Fruit fly (Drosophila melanogaster) whole organism, embryonic: ENCODE data around the gene Pfdn2.

Experiments used
- Abd-B ChIP-seq: fragments of 200-800 bp; sonication (Bioruptor generic); optimal IDR thresholded peaks from 2 replicates; lab custom pipeline; 2018; ENCODE audit warnings: missing biosample characterization, mild to moderate bottlenecking, missing genetic modification characterization, moderate library complexity
- Atf6 ChIP-seq: fragments of 200-800 bp; sonication (Bioruptor generic); IDR thresholded peaks from 2 replicates; pipeline ENCODE4 v1.3.6; 2022; ENCODE audit warnings: missing biosample characterization, missing genetic modification characterization
- B-H2 ChIP-seq: fragments of 200-800 bp; sonication (Bioruptor generic); optimal IDR thresholded peaks from 2 replicates; lab custom pipeline; 2018; ENCODE audit warnings: missing biosample characterization, mild to moderate bottlenecking, missing genetic modification characterization
- Bteb2 ChIP-seq: fragments of 200-800 bp; sonication (Bioruptor generic); optimal IDR thresholded peaks from 2 replicates; lab custom pipeline; 2016; ENCODE audit warnings: missing biosample characterization, missing genetic modification characterization
- CG11504 ChIP-seq: fragments of 200-800 bp; sonication (Bioruptor generic); optimal IDR thresholded peaks from 3 replicates; lab custom pipeline; 2019; ENCODE audit warnings: missing biosample characterization, mild to moderate bottlenecking, missing genetic modification characterization, moderate library complexity
- CG11696 ChIP-seq: fragments of 200-800 bp; sonication (Bioruptor generic); IDR thresholded peaks from 2 replicates; pipeline ENCODE4 v1.3.6; 2022; ENCODE audit warnings: missing biosample characterization, missing genetic modification characterization
- CG12071 ChIP-seq: fragments of 200-800 bp; sonication (Bioruptor generic); optimal IDR thresholded peaks from 3 replicates; lab custom pipeline; 2018; ENCODE audit warnings: missing biosample characterization, mild to moderate bottlenecking, missing genetic modification characterization
- CG12744 ChIP-seq: fragments of 200-800 bp; sonication (Bioruptor generic); optimal IDR thresholded peaks from 2 replicates; lab custom pipeline; 2016; ENCODE audit warnings: missing biosample characterization, missing genetic modification characterization
- CG15696 ChIP-seq: fragments of 200-800 bp; sonication (Bioruptor generic); optimal IDR thresholded peaks from 2 replicates; lab custom pipeline; 2019; ENCODE audit warnings: missing biosample characterization, mild to moderate bottlenecking, missing genetic modification characterization, moderate library complexity
- CG1602 ChIP-seq: fragments of 200-800 bp; sonication (Bioruptor generic); optimal IDR thresholded peaks from 3 replicates; lab custom pipeline; 2016; ENCODE audit warnings: missing biosample characterization, missing genetic modification characterization
- CG1647 ChIP-seq: fragments of 200-800 bp; sonication (Bioruptor generic); optimal IDR thresholded peaks from 3 replicates; lab custom pipeline; 2016; ENCODE audit warnings: missing biosample characterization, missing genetic modification characterization
- CG30431 ChIP-seq: fragments of 200-800 bp; sonication (Bioruptor generic); optimal IDR thresholded peaks from 2 replicates; lab custom pipeline; 2017; ENCODE audit warnings: missing biosample characterization, missing genetic modification characterization
- CG32532 ChIP-seq: fragments of 200-800 bp; sonication (Bioruptor generic); IDR thresholded peaks from 2 replicates; pipeline ENCODE4 v1.3.6; 2022; ENCODE audit warnings: missing biosample characterization, missing genetic modification characterization
- CG3407 ChIP-seq: fragments of 200-800 bp; sonication (Bioruptor generic); optimal IDR thresholded peaks from 2 replicates; lab custom pipeline; 2018; ENCODE audit warnings: missing biosample characterization, mild to moderate bottlenecking, missing genetic modification characterization
- CG3726 ChIP-seq: fragments of 200-800 bp; sonication (Bioruptor generic); IDR thresholded peaks from 3 replicates; pipeline ENCODE4, ENCODE4 v1.3.6; 2022; ENCODE audit warnings: missing biosample characterization, missing genetic modification characterization
- CG3838 ChIP-seq: fragments of 200-800 bp; sonication (Bioruptor generic); optimal IDR thresholded peaks from 3 replicates; lab custom pipeline; 2016; ENCODE audit warnings: missing biosample characterization, missing genetic modification characterization
- CG4404 ChIP-seq: fragments of 200-800 bp; sonication (Bioruptor generic); IDR thresholded peaks from 2 replicates; pipeline ENCODE4 v1.3.6; 2022; ENCODE audit warnings: missing biosample characterization, missing genetic modification characterization
- CG4820 ChIP-seq: fragments of 200-800 bp; sonication (Bioruptor generic); optimal IDR thresholded peaks from 3 replicates; lab custom pipeline; 2016; ENCODE audit warnings: missing biosample characterization, missing genetic modification characterization
- CG6689 ChIP-seq: fragments of 200-800 bp; sonication (Bioruptor generic); IDR thresholded peaks from 2 replicates; pipeline ENCODE4 v1.3.6; 2022; ENCODE audit warnings: missing biosample characterization, missing genetic modification characterization
- CG7556 ChIP-seq: fragments of 200-800 bp; sonication (Bioruptor generic); optimal IDR thresholded peaks from 2 replicates; lab custom pipeline; 2017; ENCODE audit warnings: missing biosample characterization, mild to moderate bottlenecking, missing genetic modification characterization
- CG7745 ChIP-seq: fragments of 200-800 bp; sonication (Bioruptor generic); optimal IDR thresholded peaks from 2 replicates; lab custom pipeline; 2018; ENCODE audit warnings: missing biosample characterization, mild to moderate bottlenecking, missing genetic modification characterization, moderate library complexity
- CG7963 ChIP-seq: fragments of 200-800 bp; sonication (Bioruptor generic); IDR thresholded peaks from 3 replicates; pipeline ENCODE4 v1.3.6; 2022; ENCODE audit warnings: missing biosample characterization, missing genetic modification characterization; ENCODE audit not compliant: partially characterized antibody
- CG8089 ChIP-seq: fragments of 200-800 bp; sonication (Bioruptor generic); optimal IDR thresholded peaks from 3 replicates; lab custom pipeline; 2016; ENCODE audit warnings: missing biosample characterization, missing genetic modification characterization
- CG8359 ChIP-seq: fragments of 200-800 bp; sonication (Bioruptor generic); optimal IDR thresholded peaks from 2 replicates; lab custom pipeline; 2017; ENCODE audit warnings: missing biosample characterization, mild to moderate bottlenecking, missing genetic modification characterization, borderline replicate concordance
- CG8388 ChIP-seq: fragments of 200-800 bp; sonication (Bioruptor generic); optimal IDR thresholded peaks from 2 replicates; lab custom pipeline; 2019; ENCODE audit warnings: missing biosample characterization, mild to moderate bottlenecking, missing genetic modification characterization, moderate library complexity
- Camta ChIP-seq: fragments of 200-800 bp; sonication (Bioruptor generic); optimal IDR thresholded peaks from 2 replicates; lab custom pipeline; 2016; ENCODE audit warnings: missing biosample characterization, missing genetic modification characterization
- Dip2 ChIP-seq: fragments of 200-800 bp; sonication (Bioruptor generic); IDR thresholded peaks from 2 replicates; pipeline ENCODE4 v1.3.6; 2022; ENCODE audit warnings: missing biosample characterization, missing genetic modification characterization
- Fer3 ChIP-seq: fragments of 200-800 bp; sonication (Bioruptor generic); optimal IDR thresholded peaks from 2 replicates; lab custom pipeline; 2018; ENCODE audit warnings: missing biosample characterization, mild to moderate bottlenecking, missing genetic modification characterization, moderate library complexity
- Jarid2 ChIP-seq: fragments of 200-800 bp; sonication (Bioruptor generic); optimal IDR thresholded peaks from 3 replicates; lab custom pipeline; 2017; ENCODE audit warnings: mild to moderate bottlenecking, missing biosample characterization, missing genetic modification reagents, missing genetic modification characterization
- Lpt ChIP-seq: fragments of >200 bp; optimal IDR thresholded peaks from 2 replicates; lab custom pipeline; 2018; ENCODE audit warnings: missing biosample characterization, missing genetic modification characterization
- MBD-R2 ChIP-seq: fragments of 200-800 bp; sonication (Bioruptor generic); IDR thresholded peaks from 2 replicates; pipeline ENCODE4 v1.3.6; 2022; ENCODE audit warnings: missing biosample characterization, missing genetic modification characterization
- MTF-1 ChIP-seq: fragments of 200-800 bp; sonication (Bioruptor generic); optimal IDR thresholded peaks from 2 replicates; lab custom pipeline; 2018; ENCODE audit warnings: missing biosample characterization, mild to moderate bottlenecking, missing genetic modification characterization, borderline replicate concordance
- Mad ChIP-seq: fragments of 200-800 bp; sonication (Bioruptor generic); optimal IDR thresholded peaks from 2 replicates; lab custom pipeline; 2016; ENCODE audit warnings: missing biosample characterization, missing genetic modification characterization
- Max ChIP-seq: fragments of 200-800 bp; sonication (Bioruptor generic); optimal IDR thresholded peaks from 2 replicates; lab custom pipeline; 2016; ENCODE audit warnings: missing biosample characterization, mild to moderate bottlenecking, missing genetic modification characterization
- Oli ChIP-seq: fragments of 200-800 bp; sonication (Bioruptor generic); optimal IDR thresholded peaks from 2 replicates; lab custom pipeline; 2018; ENCODE audit warnings: missing biosample characterization, mild to moderate bottlenecking, missing genetic modification characterization, moderate library complexity
- Poxn ChIP-seq: fragments of 200-800 bp; sonication (Bioruptor generic); IDR thresholded peaks from 2 replicates; pipeline ENCODE4 v1.3.6; 2022; ENCODE audit warnings: missing biosample characterization, missing genetic modification characterization
- Scr ChIP-seq: fragments of 200-800 bp; sonication (Bioruptor generic); IDR thresholded peaks from 2 replicates; pipeline ENCODE4 v1.3.6; 2022; ENCODE audit warnings: missing biosample characterization, missing genetic modification characterization; ENCODE audit not compliant: partially characterized antibody
- ase ChIP-seq: fragments of 200-800 bp; sonication (Bioruptor generic); IDR thresholded peaks from 3 replicates; pipeline ENCODE4 v1.3.6; 2022; ENCODE audit warnings: missing biosample characterization, missing genetic modification characterization
- az2 ChIP-seq: fragments of 200-800 bp; sonication (Bioruptor generic); optimal IDR thresholded peaks from 3 replicates; lab custom pipeline; 2016; ENCODE audit warnings: missing biosample characterization, missing genetic modification characterization
- bcd ChIP-seq: fragments of 200-800 bp; sonication (Bioruptor generic); optimal IDR thresholded peaks from 2 replicates; lab custom pipeline; 2017; ENCODE audit warnings: missing biosample characterization, mild to moderate bottlenecking, missing genetic modification characterization
- dan ChIP-seq: fragments of 200-800 bp; sonication (Bioruptor generic); IDR thresholded peaks from 2 replicates; pipeline ENCODE4 v1.3.6; 2022; ENCODE audit warnings: missing biosample characterization, missing genetic modification characterization
- dmrt99B ChIP-seq: fragments of 200-800 bp; sonication (Bioruptor generic); optimal IDR thresholded peaks from 2 replicates; lab custom pipeline; 2018; ENCODE audit warnings: missing biosample characterization, mild to moderate bottlenecking, missing genetic modification characterization, moderate library complexity
- her ChIP-seq: fragments of 200-800 bp; sonication (Bioruptor generic); optimal IDR thresholded peaks from 2 replicates; lab custom pipeline; 2016; ENCODE audit warnings: missing biosample characterization, missing genetic modification characterization
- hth ChIP-seq: fragments of >200 bp; optimal IDR thresholded peaks from 2 replicates; lab custom pipeline; 2017; ENCODE audit warnings: inconsistent platforms
- jigr1 ChIP-seq: fragments of 200-800 bp; sonication (Bioruptor generic); IDR thresholded peaks from 3 replicates; pipeline ENCODE4 v1.3.6; 2022; ENCODE audit warnings: missing biosample characterization, missing genetic modification characterization
- luna ChIP-seq: fragments of 200-800 bp; sonication (Bioruptor generic); optimal IDR thresholded peaks from 2 replicates; lab custom pipeline; 2016; ENCODE audit warnings: missing biosample characterization, missing genetic modification characterization
- oc ChIP-seq: fragments of 200-800 bp; sonication (Bioruptor generic); optimal IDR thresholded peaks from 2 replicates; lab custom pipeline; 2018; ENCODE audit warnings: missing biosample characterization, mild to moderate bottlenecking, missing genetic modification characterization, moderate library complexity
- pzg ChIP-seq: fragments of 200-800 bp; sonication (Bioruptor generic); optimal IDR thresholded peaks from 3 replicates; lab custom pipeline; 2018; ENCODE audit warnings: missing biosample characterization, mild to moderate bottlenecking, missing genetic modification characterization, moderate library complexity
- stwl ChIP-seq: fragments of 200-800 bp; sonication (Bioruptor generic); optimal IDR thresholded peaks from 3 replicates; lab custom pipeline; 2018; ENCODE audit warnings: missing biosample characterization, mild to moderate bottlenecking, missing genetic modification characterization, moderate library complexity
- toy ChIP-seq: fragments of 200-800 bp; sonication (Bioruptor generic); IDR thresholded peaks from 2 replicates; pipeline ENCODE4 v1.3.6; 2022; ENCODE audit warnings: missing biosample characterization, missing genetic modification characterization
- zen ChIP-seq: fragments of 200-800 bp; sonication (Bioruptor generic); optimal IDR thresholded peaks from 3 replicates; lab custom pipeline; 2018; ENCODE audit warnings: missing biosample characterization, mild to moderate bottlenecking, missing genetic modification characterization, moderate library complexity
- zfh2 ChIP-seq: fragments of 200-800 bp; sonication (Bioruptor generic); optimal IDR thresholded peaks from 2 replicates; lab custom pipeline; 2016; ENCODE audit warnings: missing biosample characterization, missing genetic modification characterization

Pfdn2 gene

DNA sequence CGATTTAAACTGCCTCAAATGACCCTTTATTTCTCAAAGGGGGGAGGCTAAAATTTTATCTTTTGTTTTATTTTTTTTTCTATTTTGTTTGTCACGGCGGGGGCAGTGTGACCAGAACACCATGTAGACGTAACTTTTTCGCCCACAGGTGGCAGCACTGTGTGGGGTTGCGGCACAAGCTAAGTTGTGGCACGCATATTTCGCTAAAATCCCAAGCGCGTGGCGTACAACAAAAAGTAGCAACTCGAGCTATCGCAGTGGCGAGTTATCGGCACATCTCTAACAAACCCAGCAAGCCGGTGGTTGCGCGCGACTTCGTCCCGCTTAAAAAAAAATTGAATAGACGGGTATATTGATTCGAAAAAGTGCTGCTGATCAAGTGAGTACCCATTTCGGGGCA, 48.9 kb upstream of the Pfdn2 start, which contains the start of the genes Ufd1 and NaPi-III (continued):
- TF ChIP-seq her (GFP tag; lab: Kevin White, UChicago) (peak; percentile 54), CG12744 (GFP tag; lab: Kevin White, UChicago) (no peak), oc (no peak), dmrt99B (no peak), CG15696 (tag; lab: Kevin White, UChicago) (no peak), toy (no peak), CG12071 (no peak), pzg (peak; percentile 96), CG7556 (GFP tag; lab: Kevin White, UChicago) (no peak), Atf6 (GFP tag; lab: Robert Waterston, UW) (0 out of 2 replicates have a peak, but pooled peaks have one; percentile 16), luna (GFP tag; lab: Kevin White, UChicago) (peak; percentile 2), CG4820 (GFP tag; lab: Kevin White, UChicago) (no peak), MTF-1 (GFP tag; lab: Kevin White, UChicago) (no peak), CG3838 (GFP tag; lab: Kevin White, UChicago) (no peak), Camta (no peak), CG7963 (GFP tag; lab: Robert Waterston, UW) (peak; percentile 68), bcd (GFP tag; lab: Kevin White, UChicago) (peak; percentile 17), MBD-R2 (GFP tag; lab: Robert Waterston, UW) (peak; percentile 97), Oli (tag; lab: Kevin White, UChicago) (no peak), CG32532 (peak; percentile 75), CG8388 (GFP tag; lab: Kevin White, UChicago) (no peak), Fer3 (tag; lab: Kevin White, UChicago) (no peak), CG6689 (GFP tag; lab: Robert Waterston, UW) (no peak), Dip2 (GFP tag; lab: Robert Waterston, UW) (peak; percentile 86), hth (lab: Kevin White, UChicago) (no peak), Jarid2 (GFP tag; lab: Kevin White, UChicago) (no peak), CG3407 (GFP tag; lab: Kevin White, UChicago) (no peak), CG8359 (GFP tag; lab: Kevin White, UChicago) (no peak), CG11504 (tag; lab: Kevin White, UChicago) (peak; percentile 61), Abd-B (GFP tag; lab: Kevin White, UChicago) (peak; percentile 42), zfh2 (peak; percentile 46), CG30431 (no peak), B-H2 (GFP tag; lab: Kevin White, UChicago) (peak; percentile 64), jigr1 (GFP tag; lab: Robert Waterston, UW) (no peak), Lpt (GFP tag; lab: Kevin White, UChicago) (no peak), CG7745 (tag; lab: Kevin White, UChicago) (no peak), Mad (GFP tag; lab: Kevin White, UChicago) (peak; percentile 42), CG1647 (GFP tag; lab: Kevin White, UChicago) (no peak), stwl (tag; lab: Kevin White, UChicago) (peak; percentile 83), zen (tag; lab: Kevin White, UChicago) (peak; percentile 39), CG4404 (GFP tag; lab: Robert Waterston, UW) (no peak), Scr (GFP tag; lab: Robert Waterston, UW) (peak; percentile 81), Poxn (no peak), CG3726 (GFP tag; lab: Robert Waterston, UW) (no peak), az2 (GFP tag; lab: Kevin White, UChicago) (no peak), Bteb2 (GFP tag; lab: Kevin White, UChicago) (no peak), dan (no peak), ase (no peak), CG11696 (no peak), CG8089 (GFP tag; lab: Kevin White, UChicago) (peak; percentile 50), CG1602 (GFP tag; lab: Kevin White, UChicago) (no peak), Max (GFP tag; lab: Kevin White, UChicago) (no peak)
